Worm (Caenorhabditis elegans): Measurements from ENCODE around the gene eral-1.

The eral-1 gene

DNA sequence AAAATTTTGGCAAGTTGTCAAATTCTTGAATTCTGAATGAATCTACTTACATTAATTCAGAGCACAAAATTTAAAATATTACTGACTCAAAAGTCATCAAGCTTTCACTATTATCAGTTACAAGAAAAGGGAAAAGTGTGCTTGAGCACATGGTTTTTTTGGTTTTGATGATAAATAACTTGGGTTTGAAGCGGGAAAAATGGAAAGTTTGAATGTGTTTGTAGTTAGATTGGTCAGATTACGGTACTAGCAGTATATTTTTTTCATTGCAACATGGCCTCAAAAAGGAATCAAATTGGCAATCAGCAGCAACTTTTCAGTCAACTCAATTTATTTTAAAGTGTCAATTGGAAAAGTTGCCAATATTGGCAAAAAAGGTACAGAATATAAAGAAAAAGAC, 15.1 kb upstream of the eral-1 start:
- TF ChIP-seq nhr-80 (tag; optimal IDR thresholded peaks at IDR 0.05) (peak; percentile 37), akir-1 (GFP tag; optimal IDR thresholded peaks at IDR 0.05) (no peak), ztf-22 (GFP tag; optimal IDR thresholded peaks at IDR 0.05) (no peak)

DNA sequence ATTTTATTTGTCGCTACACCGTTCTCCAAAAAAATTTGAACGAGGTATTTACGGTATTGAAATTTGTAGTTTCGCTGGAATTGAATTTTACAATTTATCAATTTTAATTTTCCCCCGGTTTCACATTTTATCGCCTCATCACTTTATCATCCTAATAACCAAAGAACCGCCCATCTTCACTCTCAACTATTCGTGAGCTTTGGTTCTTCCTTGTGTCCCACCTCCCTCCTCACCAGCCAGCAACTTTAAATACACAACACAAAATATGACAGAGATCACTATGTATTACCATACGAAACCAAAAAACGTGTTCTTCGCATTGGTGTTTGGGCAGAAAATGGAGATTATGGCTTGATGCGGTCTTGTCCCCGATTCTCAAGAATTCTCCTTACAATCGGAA, 14.5 kb upstream of the eral-1 start:
- TF ChIP-seq tbp1 (GFP tag; optimal IDR thresholded peaks at IDR 0.05) (peak; percentile 11), nhr-120 (GFP tag; IDR thresholded peaks at IDR 0.05) (no peak)

DNA sequence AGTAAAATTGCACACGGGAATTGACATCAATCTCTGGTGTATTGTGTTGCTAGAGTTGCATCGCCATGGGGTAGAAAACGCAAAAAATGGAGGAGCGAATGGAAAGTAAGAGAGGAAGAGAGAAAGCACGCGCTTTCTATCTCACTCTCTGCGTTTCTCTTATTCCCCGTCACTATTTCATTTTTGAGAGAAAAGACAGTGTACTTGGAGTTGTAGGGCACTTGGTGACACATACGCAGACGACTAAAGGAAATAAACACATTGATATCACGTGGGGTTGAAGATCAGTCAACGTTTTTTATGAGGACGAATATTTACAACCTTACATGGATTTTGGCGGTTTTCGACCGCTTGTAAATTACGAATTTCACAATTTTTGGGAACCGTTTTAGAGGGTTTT, 13.9 kb upstream of the eral-1 start:
- TF ChIP-seq B0019.2 (GFP tag; conservative IDR thresholded peaks at IDR 0.05) (no peak), Y56A3A.18 (GFP tag; IDR thresholded peaks at IDR 0.05) (0 out of 2 replicates have a peak, but pooled peaks have one; percentile 52), efl-1 (GFP tag; optimal IDR thresholded peaks at IDR 0.05) (no peak), F22D6.2 (tag; optimal IDR thresholded peaks at IDR 0.05) (peak; percentile 85), Y53F4B.3 (GFP tag; IDR thresholded peaks at IDR 0.05) (no peak), B0261.1 (tag; optimal IDR thresholded peaks at IDR 0.05) (no peak), rcor-1 (GFP tag; IDR thresholded peaks at IDR 0.05) (peak; percentile 80), aptf-2 (GFP tag; conservative IDR thresholded peaks at IDR 0.05) (no peak), egrh-3 (GFP tag; IDR thresholded peaks at IDR 0.05) (no peak), nhr-179 (tag; optimal IDR thresholded peaks at IDR 0.05) (no peak), F10E7.11 (tag; optimal IDR thresholded peaks at IDR 0.05) (no peak), attf-3 (GFP tag; conservative IDR thresholded peaks at IDR 0.05) (peak; percentile 47; the same call in 1 of the 2 replicates), unc-62 (GFP tag; optimal IDR thresholded peaks at IDR 0.05) (peak; percentile 59), sptf-2 (GFP tag; optimal IDR thresholded peaks at IDR 0.05) (no peak), K12H6.12 (tag; optimal IDR thresholded peaks at IDR 0.05) (peak; percentile 90), T26A5.8 (tag; optimal IDR thresholded peaks at IDR 0.05) (no peak), egl-18 (GFP tag; IDR thresholded peaks at IDR 0.05) (no peak), F55B11.4 (tag; optimal IDR thresholded peaks at IDR 0.05; ENCODE audit: borderline replicate concordance, insufficient read depth) (no peak), athp-1 (tag; optimal IDR thresholded peaks at IDR 0.05) (peak; percentile 43), nfyb-1 (GFP tag; IDR thresholded peaks at IDR 0.05) (peak; percentile 85), ztf-26 (tag; optimal IDR thresholded peaks at IDR 0.05) (peak; percentile 80), K11D2.4 (GFP tag; IDR thresholded peaks at IDR 0.05) (peak; percentile 90), snpc-1.1 (tag; optimal IDR thresholded peaks at IDR 0.05; ENCODE audit: insufficient read depth) (no peak), madf-8 (GFP tag; conservative IDR thresholded peaks at IDR 0.05) (no peak), hlh-26 (GFP tag; conservative IDR thresholded peaks at IDR 0.05) (no peak), ceh-91 (GFP tag; IDR thresholded peaks at IDR 0.05) (no peak), ceh-79 (tag; optimal IDR thresholded peaks at IDR 0.05) (no peak), him-1 (tag; optimal IDR thresholded peaks at IDR 0.05) (no peak), ceh-40 (GFP tag; IDR thresholded peaks at IDR 0.05) (no peak), dox-1 (GFP tag; IDR thresholded peaks at IDR 0.05) (peak; percentile 84), chd-7 (tag; optimal IDR thresholded peaks at IDR 0.05) (peak; percentile 92), fkh-3 (tag; optimal IDR thresholded peaks at IDR 0.05) (no peak), lag-1 (GFP tag; IDR thresholded peaks at IDR 0.05) (no peak), tbx-9 (tag; optimal IDR thresholded peaks at IDR 0.05; ENCODE audit: borderline replicate concordance) (no peak), pbrm-1 (GFP tag; IDR thresholded peaks at IDR 0.05) (peak; percentile 66), somi-1 (GFP tag; optimal IDR thresholded peaks at IDR 0.05) (peak; percentile 96), ZK185.1 (tag; optimal IDR thresholded peaks at IDR 0.05; ENCODE audit: poor library complexity, severe bottlenecking) (peak; percentile 59), ztf-6 (GFP tag; IDR thresholded peaks at IDR 0.05) (no peak), F52B5.7 (tag; optimal IDR thresholded peaks at IDR 0.05) (no peak), bed-2 (GFP tag; IDR thresholded peaks at IDR 0.05) (no peak), ztf-22 (GFP tag; optimal IDR thresholded peaks at IDR 0.05) (peak; percentile 90), madf-10 (tag; optimal IDR thresholded peaks at IDR 0.05) (peak; percentile 87)

All from whole organism, young adult.